Fruit fly (Drosophila melanogaster): ENCODE results near the gene CG17104.

Gene CG17104

DNA sequence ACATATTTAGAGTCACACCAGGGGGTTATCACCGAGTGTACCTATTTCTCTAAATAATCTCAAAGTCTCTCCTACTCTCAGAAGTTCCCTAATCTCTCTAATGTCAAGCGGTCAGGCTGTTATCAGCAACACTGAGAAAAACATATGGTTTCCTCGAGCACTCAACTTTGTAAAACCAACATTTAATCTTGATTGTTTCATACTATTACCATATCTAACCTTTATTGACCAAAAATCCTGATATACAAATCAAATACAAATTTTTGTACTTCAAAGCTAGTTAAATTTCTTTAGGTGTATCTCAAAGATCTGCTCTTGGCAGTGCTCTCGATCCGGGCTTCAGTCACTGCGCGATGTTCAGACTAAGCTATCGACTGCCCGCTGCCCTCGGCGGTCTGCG is 26.3 kb downstream of the CG17104 start, which contains the start of gene CG6415 (continued):
- TF ChIP-seq CG2712 (tag; optimal IDR thresholded peaks at IDR 0.05): peak; percentile 84
- TF ChIP-seq Eip74EF (GFP tag; optimal IDR thresholded peaks at IDR 0.05): no peak
- TF ChIP-seq nau (GFP tag; optimal IDR thresholded peaks at IDR 0.05): peak; percentile 31
- no peak for TF ChIP-seq CG2129 (GFP tag; IDR thresholded peaks at IDR 0.05; ENCODE audit: partially characterized antibody)
- peak; percentile 39; the same call in 1 of the 2 replicates for TF ChIP-seq stc (GFP tag; IDR thresholded peaks at IDR 0.05)
- no peak for TF ChIP-seq ash1 (GFP tag; optimal IDR thresholded peaks at IDR 0.05)
- peak; percentile 69 for TF ChIP-seq CG33557 (GFP tag; optimal IDR thresholded peaks at IDR 0.05)
- no peak for TF ChIP-seq exex (tag; optimal IDR thresholded peaks at IDR 0.05)
- peak; percentile 71 for TF ChIP-seq tgo (GFP tag; IDR thresholded peaks at IDR 0.05)
- TF ChIP-seq Blimp-1 (GFP tag; optimal IDR thresholded peaks at IDR 0.05): peak; percentile 74
- no peak for TF ChIP-seq YL-1 (GFP tag; optimal IDR thresholded peaks at IDR 0.05)
- TF ChIP-seq Dfd (GFP tag; optimal IDR thresholded peaks at IDR 0.05): no peak
- peak; percentile 86 for TF ChIP-seq CG2120 (GFP tag; optimal IDR thresholded peaks at IDR 0.05)
- peak; percentile 77 for TF ChIP-seq Meics (GFP tag; optimal IDR thresholded peaks at IDR 0.05)
- peak; percentile 63 for TF ChIP-seq CG6689 (GFP tag; IDR thresholded peaks at IDR 0.05)
- peak; percentile 81 for TF ChIP-seq CG15696 (tag; optimal IDR thresholded peaks at IDR 0.05)
- TF ChIP-seq CG34376 (GFP tag; optimal IDR thresholded peaks at IDR 0.05): peak; percentile 87
- TF ChIP-seq CG7556 (GFP tag; optimal IDR thresholded peaks at IDR 0.05): peak; percentile 70
- TF ChIP-seq MESR4 (GFP tag; optimal IDR thresholded peaks at IDR 0.05): no peak
- no peak for TF ChIP-seq br (optimal IDR thresholded peaks at IDR 0.05)
- peak; percentile 47 for TF ChIP-seq lbe (GFP tag; optimal IDR thresholded peaks at IDR 0.05)
- peak; percentile 48 for TF ChIP-seq Nf-YB (GFP tag; optimal IDR thresholded peaks at IDR 0.05)
- TF ChIP-seq bcd (GFP tag; optimal IDR thresholded peaks at IDR 0.05): peak; percentile 78
- peak; percentile 44 for TF ChIP-seq CG8089 (GFP tag; optimal IDR thresholded peaks at IDR 0.05)
- TF ChIP-seq CG3281 (GFP tag; optimal IDR thresholded peaks at IDR 0.05): peak; percentile 76
- TF ChIP-seq CG10654 (GFP tag; optimal IDR thresholded peaks at IDR 0.05): peak; percentile 57
- no peak for TF ChIP-seq sd (tag; optimal IDR thresholded peaks at IDR 0.05)
- TF ChIP-seq CG12104 (GFP tag; optimal IDR thresholded peaks at IDR 0.05): peak; percentile 54
- peak; percentile 40 for TF ChIP-seq CG11723 (GFP tag; optimal IDR thresholded peaks at IDR 0.05)
- TF ChIP-seq CG16813 (GFP tag; IDR thresholded peaks at IDR 0.05; ENCODE audit: partially characterized antibody): no peak
- peak; percentile 75 for TF ChIP-seq az2 (GFP tag; optimal IDR thresholded peaks at IDR 0.05)
- TF ChIP-seq MBD-R2 (GFP tag; IDR thresholded peaks at IDR 0.05): no peak
- peak; percentile 66 for TF ChIP-seq repo (GFP tag; optimal IDR thresholded peaks at IDR 0.05)
- peak; percentile 55 for TF ChIP-seq trem (tag; optimal IDR thresholded peaks at IDR 0.05)
- peak; percentile 80 for TF ChIP-seq sob (GFP tag; IDR thresholded peaks at IDR 0.05)
- TF ChIP-seq Hand (GFP tag; optimal IDR thresholded peaks at IDR 0.05): no peak
- peak; percentile 42 for TF ChIP-seq CG14965 (GFP tag; optimal IDR thresholded peaks at IDR 0.05; ENCODE audit: borderline replicate concordance)
- TF ChIP-seq ewg (GFP tag; optimal IDR thresholded peaks at IDR 0.05): peak; percentile 38
- peak; percentile 32 for TF ChIP-seq eyg (GFP tag; optimal IDR thresholded peaks at IDR 0.05)
- TF ChIP-seq CG10366 (GFP tag; IDR thresholded peaks at IDR 0.05): peak; percentile 68
- no peak for TF ChIP-seq HmgD (GFP tag; optimal IDR thresholded peaks at IDR 0.05)
- TF ChIP-seq CG2889 (GFP tag; IDR thresholded peaks at IDR 0.05): peak; percentile 50; the same call in 1 of the 3 replicates
- peak; percentile 74 for TF ChIP-seq ttk (GFP tag; IDR thresholded peaks at IDR 0.05)
- TF ChIP-seq NfI (GFP tag; optimal IDR thresholded peaks at IDR 0.05): peak; percentile 60
- TF ChIP-seq zf30C (GFP tag; optimal IDR thresholded peaks at IDR 0.05): peak; percentile 66
- no peak for TF ChIP-seq eve (GFP tag; optimal IDR thresholded peaks at IDR 0.05)
- TF ChIP-seq CG9817 (tag; optimal IDR thresholded peaks at IDR 0.05): peak; percentile 76
- TF ChIP-seq Hsf (GFP tag; optimal IDR thresholded peaks at IDR 0.05): peak; percentile 73
- TF ChIP-seq fd102C (GFP tag; optimal IDR thresholded peaks at IDR 0.05): no peak
- TF ChIP-seq ac (GFP tag; optimal IDR thresholded peaks at IDR 0.05): no peak
- peak; percentile 76 for TF ChIP-seq CG31441 (GFP tag; IDR thresholded peaks at IDR 0.05)
